Worm (Caenorhabditis elegans): ENCODE data around the gene C14A6.5.

ce11 chrV:18123639-18124038 is 41.0 kb downstream of the C14A6.5 start, which contains the start of gene fbxa-107:
- TF ChIP-seq ets-5 (GFP tag; IDR thresholded peaks at IDR 0.05) (no peak), lsy-2 (tag; optimal IDR thresholded peaks at IDR 0.05) (no peak), nhr-237 (tag; optimal IDR thresholded peaks at IDR 0.05) (no peak), nhr-47 (tag; optimal IDR thresholded peaks at IDR 0.05) (no peak), mdl-1 (tag; optimal IDR thresholded peaks at IDR 0.05) (no peak), ama-1 (optimal IDR thresholded peaks at IDR 0.05) (no peak), alr-1 (tag; optimal IDR thresholded peaks at IDR 0.05; ENCODE audit: borderline replicate concordance) (no peak), nhr-28 (tag; optimal IDR thresholded peaks at IDR 0.05) (no peak), lin-39 (tag; optimal IDR thresholded peaks at IDR 0.05) (no peak), rnt-1 (tag; optimal IDR thresholded peaks at IDR 0.05) (no peak)
